Fruit fly (Drosophila melanogaster): ENCODE measurements around the gene CG16719.

DNA sequence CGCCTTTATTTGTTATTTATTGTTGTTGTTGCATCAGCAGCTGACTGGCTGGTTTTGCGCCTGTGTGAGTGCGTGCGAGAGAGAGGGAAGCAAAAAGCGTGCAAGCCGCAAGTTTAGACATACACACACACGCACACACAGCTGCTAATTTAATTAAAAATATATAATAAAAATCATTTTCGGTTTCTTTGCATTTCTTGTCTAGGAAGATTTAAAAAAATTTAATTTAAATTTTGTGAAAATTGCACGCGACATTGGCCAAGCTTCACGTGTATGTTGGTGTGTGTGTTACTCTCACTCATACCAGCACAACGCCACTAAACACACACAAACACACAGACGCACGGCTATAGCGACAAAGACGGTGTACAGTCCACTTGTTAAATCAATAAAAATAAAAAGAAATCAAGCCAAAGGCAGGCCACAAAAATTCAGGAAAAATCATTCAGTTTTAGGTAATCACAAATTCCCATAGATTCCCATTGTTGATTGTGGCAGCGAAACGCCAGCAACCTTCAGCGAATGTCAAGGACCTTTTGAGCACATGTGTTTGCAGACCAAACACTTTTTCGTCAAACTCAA, 8.7 kb downstream of the CG16719 start:
- TF ChIP-seq dac (GFP tag; optimal IDR thresholded peaks at IDR 0.05) (no peak), Sox14 (GFP tag; optimal IDR thresholded peaks at IDR 0.05) (no peak)
